Fruit fly (Drosophila melanogaster): Measurements from ENCODE around the gene CG5645.

- TF ChIP-seq Pif1A (GFP tag; optimal IDR thresholded peaks at IDR 0.05) (no peak), Pif1B (GFP tag; optimal IDR thresholded peaks at IDR 0.05) (no peak), EcR (GFP tag; optimal IDR thresholded peaks at IDR 0.05) (no peak)
These were observed 51.4 kb downstream of the CG5645 start for dm6 chr3L:12084969-12085690.
